Worm (Caenorhabditis elegans) whole organism, L1 larva: ENCODE data around the gene crm-1.

Experiments
- C04F5.9 ChIP-seq: sonication (generic microtip); optimal IDR thresholded peaks from 2 replicates; lab custom pipeline; 2016; ENCODE audit warnings: missing genetic modification characterization, missing compliant biosample characterization
- C16A3.4 ChIP-seq: fragments of 150-350 bp; optimal IDR thresholded peaks from 2 replicates; lab custom pipeline; 2014; ENCODE audit warnings: missing biosample characterization, missing genetic modification characterization
- C34B4.2 ChIP-seq: sonication (generic microtip); optimal IDR thresholded peaks from 2 replicates; lab custom pipeline; 2017; ENCODE audit warnings: mild to moderate bottlenecking, missing genetic modification characterization, missing compliant biosample characterization
- Y116A8C.19 ChIP-seq: sonication (generic microtip); optimal IDR thresholded peaks from 2 replicates; lab custom pipeline; 2016; ENCODE audit warnings: missing compliant biosample characterization, missing genetic modification characterization, borderline replicate concordance
- alr-1 ChIP-seq: fragments of 200-800 bp; sonication (Bioruptor generic); optimal IDR thresholded peaks from 2 replicates; lab custom pipeline; 2018; ENCODE audit warnings: borderline replicate concordance, mild to moderate bottlenecking, missing genetic modification characterization, missing compliant biosample characterization
- aly-2 ChIP-seq: fragments of 150-350 bp; optimal IDR thresholded peaks from 2 replicates; lab custom pipeline; 2014; ENCODE audit warnings: missing biosample characterization, missing genetic modification characterization
- ama-1 ChIP-seq: fragments of 150-350 bp; optimal IDR thresholded peaks from 2 replicates; lab custom pipeline; 2014
- ceh-63 ChIP-seq: fragments of 200-800 bp; sonication (Bioruptor generic); optimal IDR thresholded peaks from 2 replicates; lab custom pipeline; 2018; ENCODE audit warnings: mild to moderate bottlenecking, missing genetic modification characterization, missing compliant biosample characterization
- ceh-90 ChIP-seq: sonication (generic microtip); optimal IDR thresholded peaks from 2 replicates; lab custom pipeline; 2016; ENCODE audit warnings: missing genetic modification characterization, missing compliant biosample characterization
- dpl-1 ChIP-seq, 3 experiments: fragments of 150-350 bp in 2 of 3; sonication (generic microtip) in 1 of 3; optimal IDR thresholded peaks; 2 replicates each; lab custom pipeline; 2014 to 2017; ENCODE audit warnings: missing biosample characterization in 3 of 3, missing genetic modification characterization in 3 of 3, missing genetic modification reagents in 3 of 3
- dsc-1 ChIP-seq: sonication (generic microtip); optimal IDR thresholded peaks from 2 replicates; lab custom pipeline; 2016; ENCODE audit warnings: mild to moderate bottlenecking, missing genetic modification characterization, missing compliant biosample characterization
- efl-1 ChIP-seq, 4 experiments: fragments of 150-350 bp; optimal IDR thresholded peaks in 3 of 4; peaks in 1 of 4; 1 replicate in 1 of 4; 2 replicates in 3 of 4; lab custom pipeline; 2014; ENCODE audit warnings: missing biosample characterization in 2 of 4, missing genetic modification characterization in 2 of 4, missing genetic modification reagents in 2 of 4
- efl-3 ChIP-seq: fragments of 200-800 bp; sonication (Bioruptor generic); optimal IDR thresholded peaks from 2 replicates; lab custom pipeline; 2018; ENCODE audit warnings: mild to moderate bottlenecking, missing genetic modification characterization, missing compliant biosample characterization
- egl-13 ChIP-seq: sonication (generic microtip); optimal IDR thresholded peaks from 2 replicates; lab custom pipeline; 2016; ENCODE audit warnings: missing genotype, missing genetic modification reagents, missing genetic modification characterization, missing compliant biosample characterization
- elt-2 ChIP-seq: sonication (generic microtip); optimal IDR thresholded peaks from 2 replicates; lab custom pipeline; 2016; ENCODE audit warnings: missing genetic modification characterization, mild to moderate bottlenecking, inconsistent platforms, missing compliant biosample characterization, missing genetic modification reagents
- elt-3 ChIP-seq, 6 experiments: fragments of 150-350 bp in 1 of 6; sonication (generic microtip); optimal IDR thresholded peaks; 2 replicates each; lab custom pipeline; 2017 to 2018; ENCODE audit warnings: missing biosample characterization in 6 of 6, missing genetic modification characterization in 6 of 6, inconsistent platforms in 1 of 6
- fkh-4 ChIP-seq: sonication (generic microtip); optimal IDR thresholded peaks from 2 replicates; lab custom pipeline; 2016; ENCODE audit warnings: missing compliant biosample characterization, missing genetic modification characterization, borderline replicate concordance
- fkh-8 ChIP-seq: sonication (generic microtip); optimal IDR thresholded peaks from 2 replicates; lab custom pipeline; 2016; ENCODE audit warnings: mild to moderate bottlenecking, missing genetic modification characterization, missing compliant biosample characterization
- grh-1 ChIP-seq: fragments of 200-800 bp; sonication (Bioruptor generic); IDR thresholded peaks from 2 replicates; pipeline ENCODE4 v1.3.6; 2022; ENCODE audit warnings: missing genetic modification reagents, missing genetic modification characterization, missing compliant biosample characterization
- hlh-17 ChIP-seq: fragments of 200-800 bp; sonication (Bioruptor generic); optimal IDR thresholded peaks from 2 replicates; lab custom pipeline; 2018; ENCODE audit warnings: missing genetic modification characterization, mild to moderate bottlenecking, missing compliant biosample characterization, moderate library complexity, borderline replicate concordance
- hpl-2 ChIP-seq: fragments of 150-350 bp; optimal IDR thresholded peaks from 2 replicates; lab custom pipeline; 2014; ENCODE audit warnings: missing biosample characterization, missing genetic modification reagents, missing genetic modification characterization
- isw-1 ChIP-seq: fragments of 200-800 bp; sonication (Bioruptor generic); IDR thresholded peaks from 2 replicates; pipeline ENCODE4 v1.3.6; 2022; ENCODE audit warnings: missing genetic modification characterization, missing compliant biosample characterization
- jun-1 ChIP-seq: fragments of 150-350 bp; optimal IDR thresholded peaks from 2 replicates; lab custom pipeline; 2014; ENCODE audit warnings: missing biosample characterization, missing genetic modification reagents, missing genetic modification characterization
- lin-13 ChIP-seq: fragments of 150-350 bp; optimal IDR thresholded peaks from 2 replicates; lab custom pipeline; 2014; ENCODE audit warnings: missing biosample characterization, missing genetic modification reagents, missing genetic modification characterization
- lin-15B ChIP-seq: fragments of 150-350 bp; sonication (generic microtip); optimal IDR thresholded peaks from 3 replicates; lab custom pipeline; 2014; ENCODE audit warnings: missing biosample characterization, missing genetic modification characterization
- lin-39 ChIP-seq: fragments of 150-350 bp; optimal IDR thresholded peaks from 2 replicates; lab custom pipeline; 2014; ENCODE audit warnings: missing biosample characterization, missing genetic modification reagents, missing genetic modification characterization
- lsy-2 ChIP-seq, 2 experiments: fragments of 150-350 bp; optimal IDR thresholded peaks; 2 replicates each; lab custom pipeline; 2014; ENCODE audit warnings: missing biosample characterization in 2 of 2, missing genetic modification characterization in 2 of 2
- nhr-19 ChIP-seq: fragments of 200-800 bp; sonication (Bioruptor generic); conservative IDR thresholded peaks from 2 replicates; pipeline ENCODE4 v1.3.6; 2022; ENCODE audit warnings: missing genetic modification characterization, missing compliant biosample characterization
- nhr-237 ChIP-seq: fragments of 150-350 bp; optimal IDR thresholded peaks from 2 replicates; lab custom pipeline; 2014; ENCODE audit warnings: missing biosample characterization, missing genetic modification characterization
- nhr-28 ChIP-seq: fragments of 150-350 bp; optimal IDR thresholded peaks from 2 replicates; lab custom pipeline; 2014; ENCODE audit warnings: missing biosample characterization, missing genetic modification characterization
- nhr-47 ChIP-seq: sonication (generic microtip); optimal IDR thresholded peaks from 2 replicates; lab custom pipeline; 2016; ENCODE audit warnings: mild to moderate bottlenecking, missing genetic modification characterization, moderate library complexity, missing compliant biosample characterization
- nhr-71 ChIP-seq: sonication (generic microtip); optimal IDR thresholded peaks from 2 replicates; lab custom pipeline; 2016; ENCODE audit warnings: mild to moderate bottlenecking, missing genetic modification characterization, moderate library complexity, missing compliant biosample characterization
- nhr-85 ChIP-seq: sonication (generic microtip); peaks from one replicate; lab custom pipeline; 2016; ENCODE audit warnings: missing genetic modification characterization, inconsistent platforms, missing compliant biosample characterization
- nhr-90 ChIP-seq: sonication (generic microtip); optimal IDR thresholded peaks from 2 replicates; lab custom pipeline; 2016; ENCODE audit warnings: mild to moderate bottlenecking, missing genetic modification characterization, missing compliant biosample characterization; ENCODE audit not compliant: poor library complexity
- pax-3 ChIP-seq: fragments of 200-800 bp; sonication (Bioruptor generic); optimal IDR thresholded peaks from 2 replicates; lab custom pipeline; 2018; ENCODE audit warnings: mild to moderate bottlenecking, missing genetic modification characterization, moderate library complexity, missing compliant biosample characterization
- snpc-4 ChIP-seq: fragments of 150-350 bp; optimal IDR thresholded peaks from 2 replicates; lab custom pipeline; 2014; ENCODE audit warnings: missing biosample characterization, missing genetic modification characterization
- sox-4 ChIP-seq: sonication (generic microtip); optimal IDR thresholded peaks from 2 replicates; lab custom pipeline; 2016; ENCODE audit warnings: missing genetic modification characterization, missing compliant biosample characterization
- sup-37 ChIP-seq: fragments of 200-800 bp; sonication (Bioruptor generic); optimal IDR thresholded peaks from 2 replicates; lab custom pipeline; 2018; ENCODE audit warnings: mild to moderate bottlenecking, missing genetic modification characterization, missing compliant biosample characterization
- tbx-2 ChIP-seq: sonication (generic microtip); optimal IDR thresholded peaks from 2 replicates; lab custom pipeline; 2016; ENCODE audit warnings: missing genetic modification characterization, missing compliant biosample characterization
- unc-62 ChIP-seq: fragments of 150-350 bp; optimal IDR thresholded peaks from 2 replicates; lab custom pipeline; 2014; ENCODE audit warnings: missing biosample characterization, missing genetic modification reagents, missing genetic modification characterization
- unc-86 ChIP-seq: sonication (generic microtip); optimal IDR thresholded peaks from 2 replicates; lab custom pipeline; 2016; ENCODE audit warnings: missing genetic modification characterization, missing compliant biosample characterization
- unc-98 ChIP-seq: fragments of 200-800 bp; sonication (Bioruptor generic); IDR thresholded peaks from 2 replicates; pipeline ENCODE4 v1.3.6; 2022; ENCODE audit warnings: missing genetic modification characterization, missing compliant biosample characterization
- vab-15 ChIP-seq: sonication (generic microtip); optimal IDR thresholded peaks from 2 replicates; lab custom pipeline; 2017; ENCODE audit warnings: missing genotype, mild to moderate bottlenecking, missing genetic modification characterization, missing compliant biosample characterization
- zip-4 ChIP-seq: fragments of 200-800 bp; sonication (Bioruptor generic); optimal IDR thresholded peaks from 2 replicates; lab custom pipeline; 2018; ENCODE audit warnings: mild to moderate bottlenecking, missing genetic modification characterization, moderate library complexity, missing compliant biosample characterization
- ztf-4 ChIP-seq: fragments of 150-350 bp; optimal IDR thresholded peaks from 2 replicates; lab custom pipeline; 2014; ENCODE audit warnings: missing biosample characterization, missing genetic modification characterization

Gene crm-1

DNA sequence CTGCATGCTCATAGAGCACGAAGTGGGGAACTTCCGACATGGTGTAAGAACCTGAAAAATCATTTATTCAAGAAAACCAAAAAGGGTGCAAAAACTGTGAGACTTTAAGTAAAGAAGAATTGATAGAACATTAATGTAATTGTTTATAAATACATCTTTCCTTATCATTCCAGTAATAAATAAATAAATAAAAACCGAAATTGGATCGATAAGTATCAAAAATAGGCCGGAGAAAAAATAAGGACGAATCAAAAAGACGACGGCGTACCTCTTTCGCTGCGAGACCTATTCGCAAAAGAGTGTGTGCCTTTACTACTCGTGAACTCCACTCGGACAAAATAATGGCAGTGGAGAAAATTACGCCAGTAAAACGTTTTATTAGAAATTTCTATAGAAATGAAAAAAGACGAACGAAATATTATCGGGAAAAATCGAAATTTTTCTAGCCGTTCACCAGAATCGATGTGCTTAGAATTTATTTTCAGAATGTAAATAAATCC, 21.1 kb upstream of the crm-1 start, which contains the start of gene nol-56 (continued):
- peak; percentile 87 for TF ChIP-seq nhr-85 (tag; lab: Kevin White, UChicago)
- TF ChIP-seq efl-1 (optimal IDR thresholded peaks at IDR 0.05; lab: Kevin White, UChicago), result peak; percentile 87 to 90
- TF ChIP-seq efl-1 (GFP tag; optimal IDR thresholded peaks at IDR 0.05 in 1 of 2; lab: Kevin White, UChicago), result peak; percentile 84 to 98
- peak in 2 of 6 experiments; percentile 44 to 47 for TF ChIP-seq elt-3 (tag; optimal IDR thresholded peaks at IDR 0.05; lab: Kevin White, UChicago)
- TF ChIP-seq unc-86 (tag; lab: Kevin White, UChicago), result peak; percentile 77
- no peak for TF ChIP-seq unc-62 (GFP tag; lab: Kevin White, UChicago)
- no peak for TF ChIP-seq ama-1
- TF ChIP-seq snpc-4 (tag; lab: Kevin White, UChicago), result peak; percentile 69
- TF ChIP-seq lsy-2 (tag; optimal IDR thresholded peaks at IDR 0.05; lab: Kevin White, UChicago), result peak; percentile 87 to 93
- TF ChIP-seq Y116A8C.19 (tag; lab: Kevin White, UChicago), result peak; percentile 2
- no peak for TF ChIP-seq sup-37 (GFP tag; lab: Kevin White, UChicago)
- no peak for TF ChIP-seq ceh-63 (GFP tag; lab: Kevin White, UChicago)
- peak; percentile 43 for TF ChIP-seq fkh-4
- peak; percentile 28 for TF ChIP-seq nhr-237 (tag; lab: Kevin White, UChicago)
- peak; percentile 83 for TF ChIP-seq egl-13
- TF ChIP-seq sox-4 (tag; lab: Kevin White, UChicago), result peak; percentile 85
- peak; percentile 75 for TF ChIP-seq ceh-90
- TF ChIP-seq C04F5.9 (tag; lab: Kevin White, UChicago), result peak; percentile 74
- peak; percentile 70 for TF ChIP-seq grh-1 (GFP tag; lab: Robert Waterston, UW)
- peak; percentile 45 for TF ChIP-seq aly-2 (tag; lab: Kevin White, UChicago)
- TF ChIP-seq hpl-2 (GFP tag; lab: Kevin White, UChicago), result peak; percentile 0
- peak; percentile 51 for TF ChIP-seq jun-1 (tag; lab: Kevin White, UChicago)
- peak; percentile 47 for TF ChIP-seq zip-4
- no peak for TF ChIP-seq vab-15
- TF ChIP-seq nhr-71, result peak; percentile 93
- no peak for TF ChIP-seq alr-1 (tag; lab: Kevin White, UChicago)
- peak; percentile 81 for TF ChIP-seq lin-13 (GFP tag; lab: Kevin White, UChicago)
- TF ChIP-seq hlh-17 (GFP tag; lab: Kevin White, UChicago), result no peak
- no peak for TF ChIP-seq nhr-28 (tag; lab: Kevin White, UChicago)
- TF ChIP-seq isw-1, result peak; percentile 82
- TF ChIP-seq dsc-1 (tag; lab: Kevin White, UChicago), result peak; percentile 88
- TF ChIP-seq C16A3.4 (tag; lab: Kevin White, UChicago), result peak; percentile 87

DNA sequence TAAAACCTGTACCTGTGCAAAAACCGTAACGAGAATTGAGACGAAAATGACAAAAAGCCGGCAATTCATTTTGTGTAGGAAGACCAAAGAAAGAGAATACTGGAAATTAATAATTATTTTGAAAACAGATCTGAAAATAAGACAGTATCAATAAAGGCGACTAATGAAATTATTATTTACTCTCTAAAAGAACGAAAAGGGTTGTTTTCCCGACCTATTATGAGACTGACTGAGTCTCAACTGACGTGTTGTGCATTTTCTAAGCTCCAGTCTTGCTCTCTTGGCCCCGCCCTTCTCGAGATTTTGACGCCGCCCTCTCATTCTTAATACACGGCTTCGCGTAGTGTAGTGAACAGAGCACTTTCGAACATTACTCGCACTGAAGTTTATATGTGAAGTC, 18.1 kb upstream of the crm-1 start, which contains the start of gene K07C5.9:
TSS of gene K07C5.9 (minus strand) at position 101 of the 400 bp plus-strand sequence.
- TF ChIP-seq efl-1 (optimal IDR thresholded peaks at IDR 0.05; lab: Kevin White, UChicago), result no peak
- TF ChIP-seq efl-1 (GFP tag; optimal IDR thresholded peaks at IDR 0.05 in 1 of 2; lab: Kevin White, UChicago), result peak in 1 of 2 experiments; percentile 33
- TF ChIP-seq lin-15B (tag; lab: Kevin White, UChicago), result no peak
- no peak for TF ChIP-seq ztf-4

- no peak for TF ChIP-seq fkh-4
- TF ChIP-seq C34B4.2 (tag; lab: Kevin White, UChicago), result no peak
These were observed 11.0 kb upstream of the crm-1 start, which contains the start of gene K07C5.3 for ce11 chrV:10342904-10343303. Gene K07C5.3 (plus strand): TSS chrV:10343032.

ce11 chrV:10341905-10342328, 10.0 kb upstream of the crm-1 start, which contains the start of gene K07C5.13:
Gene K07C5.13 (plus strand): TSS chrV:10342055.
- peak; percentile 44 to 72 (median 72) for TF ChIP-seq dpl-1 (GFP tag; optimal IDR thresholded peaks at IDR 0.05; lab: Kevin White, UChicago)
- TF ChIP-seq lin-39 (tag; lab: Kevin White, UChicago), result peak; percentile 52
- TF ChIP-seq lin-15B (tag; lab: Kevin White, UChicago), result peak; percentile 42
- TF ChIP-seq C04F5.9 (tag; lab: Kevin White, UChicago), result peak; percentile 17
- TF ChIP-seq unc-98, result peak; percentile 73
- TF ChIP-seq tbx-2 (tag; lab: Kevin White, UChicago), result peak; percentile 77
- TF ChIP-seq sox-4 (tag; lab: Kevin White, UChicago), result peak; percentile 36
- peak; percentile 5 for TF ChIP-seq ama-1
- peak; percentile 55 for TF ChIP-seq fkh-4
- peak; percentile 86 for TF ChIP-seq nhr-19 (GFP tag; lab: Robert Waterston, UW)
- TF ChIP-seq isw-1, result peak; percentile 74
- TF ChIP-seq elt-2 (tag; lab: Kevin White, UChicago), result peak; percentile 41
- peak; percentile 55 for TF ChIP-seq efl-3 (GFP tag; lab: Kevin White, UChicago)
- TF ChIP-seq fkh-8 (tag; lab: Kevin White, UChicago), result peak; percentile 24
- peak; percentile 51 for TF ChIP-seq pax-3 (tag; lab: Kevin White, UChicago)
- peak; percentile 87 for TF ChIP-seq nhr-47 (tag; lab: Kevin White, UChicago)
- TF ChIP-seq nhr-90 (tag; lab: Kevin White, UChicago), result peak; percentile 81
- TF ChIP-seq sup-37 (GFP tag; lab: Kevin White, UChicago), result peak; percentile 47
